Fruit fly (Drosophila melanogaster) whole organism, embryonic: Measurements from ENCODE around the gene alphaTub67C.

ENCODE experiments used
- Antp ChIP-seq: fragments of 200-800 bp; sonication (Bioruptor generic); optimal IDR thresholded peaks from 3 replicates; lab custom pipeline; 2016; ENCODE audit warnings: missing biosample characterization, missing genetic modification characterization
- Atf6 ChIP-seq: fragments of 200-800 bp; sonication (Bioruptor generic); IDR thresholded peaks from 2 replicates; pipeline ENCODE4 v1.3.6; 2022; ENCODE audit warnings: missing biosample characterization, missing genetic modification characterization
- Awh ChIP-seq: fragments of 200-800 bp; sonication (Bioruptor generic); IDR thresholded peaks from 2 replicates; pipeline ENCODE4, ENCODE4 v1.3.6; 2022; ENCODE audit warnings: missing biosample characterization, missing genetic modification characterization
- Blimp-1 ChIP-seq: fragments of 200-800 bp; sonication (Bioruptor generic); optimal IDR thresholded peaks from 3 replicates; lab custom pipeline; 2018; ENCODE audit warnings: missing biosample characterization, missing genetic modification characterization, mild to moderate bottlenecking, moderate library complexity, missing genetic modification reagents
- CG10147 ChIP-seq: fragments of 200-800 bp; sonication (Bioruptor generic); optimal IDR thresholded peaks from 2 replicates; lab custom pipeline; 2019; ENCODE audit warnings: missing biosample characterization, mild to moderate bottlenecking, missing genetic modification characterization, moderate library complexity
- CG11093 ChIP-seq: fragments of 200-800 bp; sonication (Bioruptor generic); IDR thresholded peaks from 3 replicates; pipeline ENCODE4 v1.3.6; 2022; ENCODE audit warnings: missing biosample characterization, missing genetic modification characterization
- CG12155 ChIP-seq: fragments of 200-800 bp; sonication (Bioruptor generic); optimal IDR thresholded peaks from 3 replicates; lab custom pipeline; 2016; ENCODE audit warnings: missing biosample characterization, missing genetic modification characterization
- CG12236 ChIP-seq: fragments of 200-800 bp; sonication (Bioruptor generic); optimal IDR thresholded peaks from 2 replicates; lab custom pipeline; 2016; ENCODE audit warnings: missing biosample characterization, missing genetic modification characterization
- CG12659 ChIP-seq: fragments of 200-800 bp; sonication (Bioruptor generic); optimal IDR thresholded peaks from 3 replicates; lab custom pipeline; 2017; ENCODE audit warnings: mild to moderate bottlenecking, missing biosample characterization, missing genetic modification reagents, missing genetic modification characterization
- CG14014 ChIP-seq: fragments of 200-800 bp; sonication (Bioruptor generic); IDR thresholded peaks from 2 replicates; pipeline ENCODE4 v1.3.6; 2022; ENCODE audit warnings: missing biosample characterization, missing genetic modification characterization
- CG1602 ChIP-seq: fragments of 200-800 bp; sonication (Bioruptor generic); optimal IDR thresholded peaks from 3 replicates; lab custom pipeline; 2016; ENCODE audit warnings: missing biosample characterization, missing genetic modification characterization
- CG2678 ChIP-seq: fragments of 200-800 bp; sonication (Bioruptor generic); optimal IDR thresholded peaks from 3 replicates; lab custom pipeline; 2019; ENCODE audit warnings: missing biosample characterization, mild to moderate bottlenecking, missing genetic modification characterization, moderate library complexity
- CG3407 ChIP-seq: fragments of 200-800 bp; sonication (Bioruptor generic); optimal IDR thresholded peaks from 2 replicates; lab custom pipeline; 2018; ENCODE audit warnings: missing biosample characterization, mild to moderate bottlenecking, missing genetic modification characterization
- CG3838 ChIP-seq: fragments of 200-800 bp; sonication (Bioruptor generic); optimal IDR thresholded peaks from 3 replicates; lab custom pipeline; 2016; ENCODE audit warnings: missing biosample characterization, missing genetic modification characterization
- CG3995 ChIP-seq: fragments of 200-800 bp; sonication (Bioruptor generic); optimal IDR thresholded peaks from 3 replicates; lab custom pipeline; 2016; ENCODE audit warnings: missing biosample characterization, missing genetic modification characterization
- CG4617 ChIP-seq: fragments of 200-800 bp; sonication (Bioruptor generic); optimal IDR thresholded peaks from 3 replicates; lab custom pipeline; 2016; ENCODE audit warnings: missing biosample characterization, missing genetic modification characterization, borderline replicate concordance
- CG5180 ChIP-seq: fragments of 200-800 bp; sonication (Bioruptor generic); optimal IDR thresholded peaks from 3 replicates; lab custom pipeline; 2017; ENCODE audit warnings: missing biosample characterization, missing genetic modification characterization, mild to moderate bottlenecking, moderate library complexity, missing genetic modification reagents
- CG7271 ChIP-seq: fragments of 200-800 bp; sonication (Bioruptor generic); optimal IDR thresholded peaks from 2 replicates; lab custom pipeline; 2018; ENCODE audit warnings: missing biosample characterization, mild to moderate bottlenecking, missing genetic modification characterization, moderate library complexity
- CG8478 ChIP-seq: fragments of >200 bp; optimal IDR thresholded peaks from 2 replicates; lab custom pipeline; 2018
- CG8765 ChIP-seq: fragments of 200-800 bp; sonication (Bioruptor generic); IDR thresholded peaks from 2 replicates; pipeline ENCODE4 v1.3.6; 2022; ENCODE audit warnings: missing biosample characterization, missing genetic modification characterization
- CG9797 ChIP-seq: fragments of 200-800 bp; sonication (Bioruptor generic); optimal IDR thresholded peaks from 3 replicates; lab custom pipeline; 2018; ENCODE audit warnings: missing biosample characterization, mild to moderate bottlenecking, missing genetic modification characterization
- CG9817 ChIP-seq: fragments of 200-800 bp; sonication (Bioruptor generic); optimal IDR thresholded peaks from 2 replicates; lab custom pipeline; 2018; ENCODE audit warnings: missing biosample characterization, mild to moderate bottlenecking, missing genetic modification characterization, moderate library complexity
- CHES-1-like ChIP-seq: fragments of 200-800 bp; sonication (Bioruptor generic); optimal IDR thresholded peaks from 2 replicates; lab custom pipeline; 2016; ENCODE audit warnings: missing biosample characterization, missing genetic modification characterization
- Dref ChIP-seq: fragments of 200-800 bp; sonication (Bioruptor generic); IDR thresholded peaks from 2 replicates; pipeline ENCODE4 v1.3.6; 2022; ENCODE audit warnings: missing biosample characterization, missing genetic modification characterization
- E2f1 ChIP-seq: fragments of 200-800 bp; sonication (Bioruptor generic); IDR thresholded peaks from 2 replicates; pipeline ENCODE4 v1.3.6; 2022; ENCODE audit warnings: missing biosample characterization, missing genetic modification characterization
- Elba2 ChIP-seq: fragments of 200-800 bp; sonication (Bioruptor generic); optimal IDR thresholded peaks from 3 replicates; lab custom pipeline; 2016; ENCODE audit warnings: missing biosample characterization, missing genetic modification characterization
- H15 ChIP-seq: fragments of 200-800 bp; sonication (Bioruptor generic); IDR thresholded peaks from 3 replicates; pipeline ENCODE4 v1.3.6; 2022; ENCODE audit warnings: missing biosample characterization, missing genetic modification characterization
- Hr78 ChIP-seq, 2 experiments: fragments of 200-800 bp in 1 of 2; fragments of >200 bp in 1 of 2; sonication (Bioruptor generic) in 1 of 2; optimal IDR thresholded peaks; 2 replicates each; lab custom pipeline; 2017 to 2019; ENCODE audit warnings: missing biosample characterization in 2 of 2, missing genetic modification characterization in 2 of 2, mild to moderate bottlenecking in 1 of 2, moderate library complexity in 1 of 2
- Mad ChIP-seq: fragments of 200-800 bp; sonication (Bioruptor generic); optimal IDR thresholded peaks from 2 replicates; lab custom pipeline; 2016; ENCODE audit warnings: missing biosample characterization, missing genetic modification characterization
- NC2β ChIP-seq: fragments of 200-800 bp; sonication (Bioruptor generic); optimal IDR thresholded peaks from 2 replicates; lab custom pipeline; 2016; ENCODE audit warnings: missing biosample characterization, missing genetic modification characterization
- Sry-δ ChIP-seq: fragments of 200-800 bp; sonication (Bioruptor generic); optimal IDR thresholded peaks from 2 replicates; lab custom pipeline; 2016; ENCODE audit warnings: missing biosample characterization, missing genetic modification characterization
- TFAM ChIP-seq: fragments of 200-800 bp; sonication (Bioruptor generic); optimal IDR thresholded peaks from 2 replicates; lab custom pipeline; 2017; ENCODE audit warnings: missing biosample characterization, missing genetic modification characterization, inconsistent platforms
- al ChIP-seq: fragments of 200-800 bp; sonication (Bioruptor generic); IDR thresholded peaks from 2 replicates; pipeline ENCODE4 v1.3.6; 2022; ENCODE audit warnings: missing biosample characterization, missing genetic modification characterization
- ara ChIP-seq: fragments of 200-800 bp; sonication (Bioruptor generic); IDR thresholded peaks from 2 replicates; pipeline ENCODE4 v1.3.6; 2022; ENCODE audit warnings: missing biosample characterization, missing genetic modification characterization
- ato ChIP-seq: fragments of 200-800 bp; sonication (Bioruptor generic); IDR thresholded peaks from 2 replicates; pipeline ENCODE4 v1.3.6; 2022; ENCODE audit warnings: missing biosample characterization, missing genetic modification characterization; ENCODE audit not compliant: partially characterized antibody
- bab2 ChIP-seq: fragments of 200-800 bp; sonication (Bioruptor generic); optimal IDR thresholded peaks from 2 replicates; lab custom pipeline; 2016; ENCODE audit warnings: missing biosample characterization, missing genetic modification characterization
- bsh ChIP-seq, 2 experiments: fragments of 200-800 bp; sonication (Bioruptor generic); optimal IDR thresholded peaks; 2 replicates each; lab custom pipeline; 2017 to 2018; ENCODE audit warnings: mild to moderate bottlenecking in 2 of 2, missing biosample characterization in 2 of 2, missing genetic modification characterization in 2 of 2, moderate library complexity in 1 of 2
- chm ChIP-seq: fragments of 200-800 bp; sonication (Bioruptor generic); IDR thresholded peaks from 2 replicates; pipeline ENCODE4 v1.3.6; 2022; ENCODE audit warnings: missing biosample characterization, missing genetic modification characterization
- chn ChIP-seq: fragments of 200-800 bp; sonication (Bioruptor generic); optimal IDR thresholded peaks from 2 replicates; lab custom pipeline; 2016; ENCODE audit warnings: missing biosample characterization, missing genetic modification characterization
- ci ChIP-seq: fragments of 200-800 bp; sonication (Bioruptor generic); IDR thresholded peaks from 3 replicates; pipeline ENCODE4 v1.3.6; 2022; ENCODE audit warnings: missing biosample characterization, missing genetic modification characterization
- disco-r ChIP-seq: fragments of 200-800 bp; sonication (Bioruptor generic); optimal IDR thresholded peaks from 2 replicates; lab custom pipeline; 2016; ENCODE audit warnings: missing biosample characterization, missing genetic modification characterization
- en ChIP-seq: fragments of 200-800 bp; sonication (Bioruptor generic); optimal IDR thresholded peaks from 2 replicates; lab custom pipeline; 2016; ENCODE audit warnings: missing biosample characterization, missing genetic modification characterization
- gce ChIP-seq: fragments of 200-800 bp; sonication (Bioruptor generic); IDR thresholded peaks from 3 replicates; pipeline ENCODE4 v1.3.6; 2022; ENCODE audit warnings: missing biosample characterization, missing genetic modification characterization
- gt ChIP-seq: fragments of 200-800 bp; sonication (Bioruptor generic); IDR thresholded peaks from 2 replicates; pipeline ENCODE4 v1.3.6; 2022; ENCODE audit warnings: missing biosample characterization, missing genetic modification characterization
- lmd ChIP-seq: fragments of 200-800 bp; sonication (Bioruptor generic); IDR thresholded peaks from 2 replicates; pipeline ENCODE4 v1.3.6; 2022; ENCODE audit warnings: missing biosample characterization, missing genetic modification characterization
- lola ChIP-seq, 3 experiments: fragments of >200 bp in 2 of 3; fragments of 200-800 bp in 1 of 3; sonication (Bioruptor generic) in 1 of 3; optimal IDR thresholded peaks; 2 replicates each; lab custom pipeline; 2017 to 2019; ENCODE audit warnings: missing biosample characterization in 3 of 3, missing genetic modification characterization in 3 of 3, mild to moderate bottlenecking in 1 of 3, moderate library complexity in 1 of 3
- nerfin-1 ChIP-seq: fragments of 200-800 bp; sonication (Bioruptor generic); optimal IDR thresholded peaks from 3 replicates; lab custom pipeline; 2019; ENCODE audit warnings: missing biosample characterization, mild to moderate bottlenecking, missing genetic modification characterization, moderate library complexity
- nom ChIP-seq: fragments of 200-800 bp; sonication (Bioruptor generic); optimal IDR thresholded peaks from 2 replicates; lab custom pipeline; 2017; ENCODE audit warnings: missing biosample characterization, missing genetic modification characterization, mild to moderate bottlenecking, moderate library complexity, missing genetic modification reagents
- phol ChIP-seq: fragments of 200-800 bp; sonication (Bioruptor generic); optimal IDR thresholded peaks from 3 replicates; lab custom pipeline; 2018; ENCODE audit warnings: missing biosample characterization, mild to moderate bottlenecking, missing genetic modification characterization, moderate library complexity
- shn ChIP-seq: fragments of 200-800 bp; sonication (Bioruptor generic); optimal IDR thresholded peaks from 3 replicates; lab custom pipeline; 2016; ENCODE audit warnings: missing biosample characterization, missing genetic modification characterization
- slou ChIP-seq: fragments of 200-800 bp; sonication (Bioruptor generic); optimal IDR thresholded peaks from 3 replicates; lab custom pipeline; 2016; ENCODE audit warnings: missing biosample characterization, missing genetic modification characterization

alphaTub67C gene

dm6 chr3L:9723108-9723507 lies 42.0 kb downstream of the alphaTub67C start, which contains the start of the genes nbs and defl (continued):
- TF ChIP-seq lola (GFP tag; optimal IDR thresholded peaks at IDR 0.05; lab: Kevin White, UChicago): peak in 1 of 3 experiments; percentile 56
- TF ChIP-seq CG9817 (tag; lab: Kevin White, UChicago): peak; percentile 61
- TF ChIP-seq CG8478 (lab: Kevin White, UChicago): no peak
- TF ChIP-seq Dref: peak; percentile 8; the same call in 1 of the 2 replicates
- peak; percentile 69 for TF ChIP-seq CG12155 (GFP tag; lab: Kevin White, UChicago)
- peak; percentile 45 for TF ChIP-seq nerfin-1 (tag; lab: Kevin White, UChicago)
- TF ChIP-seq H15 (GFP tag; lab: Robert Waterston, UW): peak; percentile 44; the same call in 1 of the 3 replicates
- TF ChIP-seq al (GFP tag; lab: Robert Waterston, UW): peak; percentile 76
- peak; percentile 44 for TF ChIP-seq shn (GFP tag; lab: Kevin White, UChicago)
- peak; percentile 40 for TF ChIP-seq CG3838 (GFP tag; lab: Kevin White, UChicago)
- no peak for TF ChIP-seq Hr78 (GFP tag; optimal IDR thresholded peaks at IDR 0.05; lab: Kevin White, UChicago)
- TF ChIP-seq gce (GFP tag; lab: Robert Waterston, UW): no peak
- TF ChIP-seq en (GFP tag; lab: Kevin White, UChicago): no peak
- TF ChIP-seq CG8765: peak; percentile 65
- TF ChIP-seq ato (GFP tag; lab: Robert Waterston, UW): no peak
- TF ChIP-seq ara: peak; percentile 71; the same call in 1 of the 2 replicates
- peak; percentile 96 for TF ChIP-seq CG3995 (GFP tag; lab: Kevin White, UChicago)
- peak; percentile 83 for TF ChIP-seq lmd (GFP tag; lab: Robert Waterston, UW)
- TF ChIP-seq gt (GFP tag; lab: Robert Waterston, UW): no peak
- peak; percentile 79 for TF ChIP-seq CG2678 (tag; lab: Kevin White, UChicago)
- TF ChIP-seq CG7271 (tag; lab: Kevin White, UChicago): no peak
- no peak for TF ChIP-seq TFAM (GFP tag; lab: Kevin White, UChicago)
- TF ChIP-seq CHES-1-like (GFP tag; lab: Kevin White, UChicago): peak; percentile 76
- peak; percentile 67 for TF ChIP-seq slou
- TF ChIP-seq CG12659: peak; percentile 74
- peak; percentile 72 for TF ChIP-seq CG14014 (GFP tag; lab: Robert Waterston, UW)
- TF ChIP-seq CG4617 (GFP tag; lab: Kevin White, UChicago): peak; percentile 75
- no peak for TF ChIP-seq Elba2 (GFP tag; lab: Kevin White, UChicago)
- no peak for TF ChIP-seq Blimp-1 (GFP tag; lab: Kevin White, UChicago)
- TF ChIP-seq CG9797 (GFP tag; lab: Kevin White, UChicago): peak; percentile 57
- TF ChIP-seq Sry-δ: peak; percentile 50
- TF ChIP-seq bsh (GFP tag; optimal IDR thresholded peaks at IDR 0.05; lab: Kevin White, UChicago): peak in 1 of 2 experiments; percentile 43
- peak; percentile 72 for TF ChIP-seq E2f1
- peak; percentile 66; the same call in 1 of the 3 replicates for TF ChIP-seq CG11093 (GFP tag; lab: Robert Waterston, UW)
- TF ChIP-seq bab2 (GFP tag; lab: Kevin White, UChicago): peak; percentile 68
- peak; percentile 70 for TF ChIP-seq CG1602 (GFP tag; lab: Kevin White, UChicago)
- peak; percentile 53 for TF ChIP-seq CG10147
- peak; percentile 31 for TF ChIP-seq NC2β
- no peak for TF ChIP-seq chm (GFP tag; lab: Robert Waterston, UW)
- TF ChIP-seq nom: no peak
- peak; percentile 70 for TF ChIP-seq phol
- TF ChIP-seq Atf6 (GFP tag; lab: Robert Waterston, UW): peak; percentile 71
- TF ChIP-seq ci (GFP tag; lab: Robert Waterston, UW): no peak
- TF ChIP-seq Mad (GFP tag; lab: Kevin White, UChicago): peak; percentile 62
- TF ChIP-seq Awh: no peak; the same call in 1 of the 2 replicates
- peak; percentile 48 for TF ChIP-seq Antp (GFP tag; lab: Kevin White, UChicago)
- TF ChIP-seq CG3407 (GFP tag; lab: Kevin White, UChicago): no peak
- TF ChIP-seq disco-r: peak; percentile 4
- no peak for TF ChIP-seq CG5180
- no peak for TF ChIP-seq CG12236 (GFP tag; lab: Kevin White, UChicago)
- TF ChIP-seq chn: peak; percentile 46
